Worm (Caenorhabditis elegans): Measurements from ENCODE around the gene Y32H12A.7.

Gene Y32H12A.7

DNA sequence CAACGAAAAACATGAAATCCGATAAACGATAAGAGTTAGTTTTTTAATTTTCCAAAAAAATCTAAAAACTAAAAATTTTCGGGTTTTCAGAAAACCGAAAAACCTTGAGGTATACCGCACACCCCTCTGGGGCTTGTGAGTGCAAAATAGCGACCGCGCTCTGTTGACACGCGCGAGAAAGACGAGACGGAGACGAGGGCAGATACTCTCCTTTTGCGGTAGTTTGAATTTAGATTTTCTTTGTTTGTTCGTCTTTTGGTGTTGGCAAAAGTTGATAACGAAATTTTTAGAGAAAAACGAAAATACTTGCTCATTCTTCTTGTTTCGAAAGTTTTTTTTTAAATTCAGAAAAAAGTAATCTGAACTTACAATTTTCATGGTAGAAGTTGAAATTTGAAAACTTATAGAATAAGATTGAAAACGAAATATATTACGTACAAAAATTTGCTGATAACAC lies 20.4 kb upstream of the Y32H12A.7 start, which contains the start of the genes W03A5.2 and Y32H12A.8 (continued):
- TF ChIP-seq D1046.2 (GFP tag; IDR thresholded peaks at IDR 0.05) (no peak), dpl-1 (GFP tag; optimal IDR thresholded peaks at IDR 0.05) (peak; percentile 75), attf-4 (tag; optimal IDR thresholded peaks at IDR 0.05) (no peak), F10B5.3 (tag; optimal IDR thresholded peaks at IDR 0.05) (no peak), dmd-8 (GFP tag; IDR thresholded peaks at IDR 0.05) (no peak), F26F4.8 (GFP tag; conservative IDR thresholded peaks at IDR 0.05) (no peak), zag-1 (tag; optimal IDR thresholded peaks at IDR 0.05) (no peak), mes-2 (tag; optimal IDR thresholded peaks at IDR 0.05; ENCODE audit: poor library complexity, severe bottlenecking) (no peak), ceh-28 (tag; optimal IDR thresholded peaks at IDR 0.05) (no peak), lin-38 (GFP tag; IDR thresholded peaks at IDR 0.05) (peak; percentile 75), nhr-48 (tag; optimal IDR thresholded peaks at IDR 0.05) (no peak), ceh-44 (GFP tag; IDR thresholded peaks at IDR 0.05) (no peak), nhr-6 (tag; optimal IDR thresholded peaks at IDR 0.05) (peak; percentile 55), daf-12 (tag; optimal IDR thresholded peaks at IDR 0.05) (no peak), R02D3.7 (tag; optimal IDR thresholded peaks at IDR 0.05) (no peak), F44E2.7 (GFP tag; IDR thresholded peaks at IDR 0.05) (no peak), lsy-2 (tag; optimal IDR thresholded peaks at IDR 0.05) (peak in 1 of 2 experiments; percentile 57), snpc-4 (tag; optimal IDR thresholded peaks at IDR 0.05) (no peak), aly-2 (tag; optimal IDR thresholded peaks at IDR 0.05) (no peak)

DNA sequence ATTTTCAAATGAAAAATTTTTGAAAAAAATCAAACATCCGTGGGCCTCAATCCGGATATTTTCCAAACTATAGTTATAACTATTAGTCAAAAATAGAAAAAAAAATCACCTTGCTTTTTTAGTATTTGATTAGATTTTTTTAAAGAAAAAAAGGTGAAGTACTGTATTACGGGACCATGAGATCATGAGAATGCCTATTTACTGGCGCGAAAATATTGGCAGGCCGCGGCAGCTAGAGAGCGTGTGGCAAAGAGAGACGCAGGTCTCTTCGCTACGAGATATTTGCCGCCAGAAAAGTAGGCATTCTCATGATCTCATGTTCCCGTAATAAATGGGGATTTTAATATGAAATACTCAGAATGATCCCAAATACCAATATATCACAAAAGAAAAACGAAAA lies 19.8 kb upstream of the Y32H12A.7 start:
- TF ChIP-seq nhr-6 (tag; optimal IDR thresholded peaks at IDR 0.05): no peak
- peak in 1 of 2 experiments; percentile 85 for TF ChIP-seq unc-62 (GFP tag; optimal IDR thresholded peaks at IDR 0.05 in 1 of 2)
- TF ChIP-seq unc-62 (tag; optimal IDR thresholded peaks at IDR 0.05): no peak
- TF ChIP-seq T20F7.1 (GFP tag; optimal IDR thresholded peaks at IDR 0.05): no peak
- no peak for TF ChIP-seq gei-8 (GFP tag; optimal IDR thresholded peaks at IDR 0.05)
- no peak for TF ChIP-seq mxl-3 (GFP tag; optimal IDR thresholded peaks at IDR 0.05)

- TF ChIP-seq F49E8.2 (tag; optimal IDR thresholded peaks at IDR 0.05; ENCODE audit: borderline replicate concordance): no peak
- TF ChIP-seq ceh-44 (GFP tag; IDR thresholded peaks at IDR 0.05): no peak
- TF ChIP-seq vab-7 (GFP tag; IDR thresholded peaks at IDR 0.05): no peak
- no peak for TF ChIP-seq gei-8 (GFP tag; optimal IDR thresholded peaks at IDR 0.05)
- no peak for TF ChIP-seq nhr-25 (tag; optimal IDR thresholded peaks at IDR 0.05; ENCODE audit: borderline replicate concordance, insufficient read depth)
- no peak for TF ChIP-seq zip-11 (GFP tag; IDR thresholded peaks at IDR 0.05)
- no peak for TF ChIP-seq hmg-1.1 (GFP tag; IDR thresholded peaks at IDR 0.05)
- TF ChIP-seq unc-130 (GFP tag; optimal IDR thresholded peaks at IDR 0.05): no peak
- TF ChIP-seq cey-2 (tag; optimal IDR thresholded peaks at IDR 0.05; ENCODE audit: borderline replicate concordance, insufficient read depth): no peak
Measured at ce11 chrIII:5402419-5402818, 17.2 kb upstream of the Y32H12A.7 start.

DNA sequence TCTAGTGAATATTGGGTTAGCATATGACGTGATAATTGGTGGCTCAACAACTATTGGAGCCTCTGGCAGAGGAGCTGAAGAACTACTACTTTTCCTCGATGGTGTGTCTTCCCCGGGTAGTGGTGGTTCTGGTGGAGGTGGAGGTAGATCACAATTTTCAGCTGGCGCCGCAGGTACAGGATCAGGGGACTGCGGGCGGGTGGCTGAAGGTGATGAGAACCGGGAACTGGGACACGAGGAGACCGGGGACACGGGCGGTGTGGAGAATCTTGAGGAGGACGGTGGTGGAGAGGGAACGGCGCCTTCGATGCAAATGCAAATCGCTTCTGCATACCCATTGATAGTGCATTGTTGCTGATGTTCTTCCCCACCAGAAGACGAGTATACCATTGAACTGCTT lies 10.5 kb upstream of the Y32H12A.7 start:
- TF ChIP-seq set-16 (GFP tag; IDR thresholded peaks at IDR 0.05) (peak; percentile 88), ztf-11 (tag; optimal IDR thresholded peaks at IDR 0.05) (no peak), pqm-1 (tag; optimal IDR thresholded peaks at IDR 0.05) (no peak)

ce11 chrIII:5389365-5389764 lies 4.2 kb upstream of the Y32H12A.7 start:
- TF ChIP-seq lin-1 (GFP tag; IDR thresholded peaks at IDR 0.05) (no peak), nhr-11 (tag; optimal IDR thresholded peaks at IDR 0.05) (no peak), vab-7 (GFP tag; IDR thresholded peaks at IDR 0.05) (no peak), lir-3 (tag; optimal IDR thresholded peaks at IDR 0.05) (no peak), zip-11 (GFP tag; IDR thresholded peaks at IDR 0.05) (no peak), T20F7.1 (GFP tag; optimal IDR thresholded peaks at IDR 0.05) (no peak), F49E8.2 (tag; optimal IDR thresholded peaks at IDR 0.05; ENCODE audit: borderline replicate concordance) (no peak), aha-1 (tag) (peak; percentile 65), fos-1 (tag; optimal IDR thresholded peaks at IDR 0.05) (no peak), mdl-1 (tag; optimal IDR thresholded peaks at IDR 0.05) (no peak), F37D6.2 (tag; optimal IDR thresholded peaks at IDR 0.05) (no peak), daf-8 (GFP tag; IDR thresholded peaks at IDR 0.05) (no peak), unc-62 (GFP tag; optimal IDR thresholded peaks at IDR 0.05 in 1 of 2) (peak in 1 of 2 experiments; percentile 81), unc-62 (tag; optimal IDR thresholded peaks at IDR 0.05) (no peak)

Data from whole organism, L4 larva.